Fruit fly (Drosophila melanogaster) whole organism, embryonic: Measurements from ENCODE around the gene fkh.

Experiments used
- B-H2 ChIP-seq: fragments of 200-800 bp; sonication (Bioruptor generic); optimal IDR thresholded peaks from 2 replicates; lab custom pipeline; 2018; ENCODE audit warnings: missing biosample characterization, mild to moderate bottlenecking, missing genetic modification characterization
- CG10267 ChIP-seq: fragments of 200-800 bp; sonication (Bioruptor generic); optimal IDR thresholded peaks from 2 replicates; lab custom pipeline; 2018; ENCODE audit warnings: missing biosample characterization, mild to moderate bottlenecking, missing genetic modification characterization, moderate library complexity
- CG10959 ChIP-seq: fragments of 200-800 bp; sonication (Bioruptor generic); IDR thresholded peaks from 2 replicates; pipeline ENCODE4 v1.3.6; 2022; ENCODE audit warnings: missing biosample characterization, missing genetic modification characterization
- CG11695 ChIP-seq: fragments of 200-800 bp; sonication (Bioruptor generic); IDR thresholded peaks from 3 replicates; pipeline ENCODE4 v1.3.6; 2022; ENCODE audit warnings: missing biosample characterization, missing genetic modification characterization
- CG12071 ChIP-seq: fragments of 200-800 bp; sonication (Bioruptor generic); optimal IDR thresholded peaks from 3 replicates; lab custom pipeline; 2018; ENCODE audit warnings: missing biosample characterization, mild to moderate bottlenecking, missing genetic modification characterization
- CG12942 ChIP-seq: fragments of 200-800 bp; sonication (Bioruptor generic); optimal IDR thresholded peaks from 3 replicates; lab custom pipeline; 2016; ENCODE audit warnings: missing biosample characterization, missing genetic modification characterization
- CG13296 ChIP-seq: fragments of 200-800 bp; sonication (Bioruptor generic); optimal IDR thresholded peaks from 3 replicates; lab custom pipeline; 2018; ENCODE audit warnings: missing biosample characterization, mild to moderate bottlenecking, missing genetic modification characterization
- CG13624 ChIP-seq: fragments of 200-800 bp; sonication (Bioruptor generic); optimal IDR thresholded peaks from 2 replicates; lab custom pipeline; 2016; ENCODE audit warnings: missing biosample characterization, missing genetic modification characterization
- CG1529 ChIP-seq: fragments of 200-800 bp; sonication (Bioruptor generic); optimal IDR thresholded peaks from 3 replicates; lab custom pipeline; 2018; ENCODE audit warnings: missing biosample characterization, missing genetic modification characterization
- CG15479 ChIP-seq: fragments of 200-800 bp; sonication (Bioruptor generic); optimal IDR thresholded peaks from 3 replicates; lab custom pipeline; 2019; ENCODE audit warnings: missing biosample characterization, mild to moderate bottlenecking, missing genetic modification characterization, moderate library complexity
- CG17359 ChIP-seq: fragments of 200-800 bp; sonication (Bioruptor generic); optimal IDR thresholded peaks from 3 replicates; lab custom pipeline; 2018; ENCODE audit warnings: missing biosample characterization, mild to moderate bottlenecking, missing genetic modification characterization, moderate library complexity
- CG2120 ChIP-seq: fragments of 200-800 bp; sonication (Bioruptor generic); optimal IDR thresholded peaks from 3 replicates; lab custom pipeline; 2016; ENCODE audit warnings: missing biosample characterization, missing genetic modification characterization
- CG2678 ChIP-seq: fragments of 200-800 bp; sonication (Bioruptor generic); optimal IDR thresholded peaks from 3 replicates; lab custom pipeline; 2019; ENCODE audit warnings: missing biosample characterization, mild to moderate bottlenecking, missing genetic modification characterization, moderate library complexity
- CG2889 ChIP-seq: fragments of 200-800 bp; sonication (Bioruptor generic); IDR thresholded peaks from 3 replicates; pipeline ENCODE4 v1.3.6; 2022; ENCODE audit warnings: missing biosample characterization, missing genetic modification characterization
- CG30431 ChIP-seq: fragments of 200-800 bp; sonication (Bioruptor generic); optimal IDR thresholded peaks from 2 replicates; lab custom pipeline; 2017; ENCODE audit warnings: missing biosample characterization, missing genetic modification characterization
- CG34224 ChIP-seq: fragments of 200-800 bp; sonication (Bioruptor generic); IDR thresholded peaks from 3 replicates; pipeline ENCODE4 v1.3.6; 2022; ENCODE audit warnings: missing biosample characterization, missing genetic modification characterization; ENCODE audit not compliant: partially characterized antibody
- CG4404 ChIP-seq: fragments of 200-800 bp; sonication (Bioruptor generic); IDR thresholded peaks from 2 replicates; pipeline ENCODE4 v1.3.6; 2022; ENCODE audit warnings: missing biosample characterization, missing genetic modification characterization
- CG5953 ChIP-seq: fragments of 200-800 bp; sonication (Bioruptor generic); IDR thresholded peaks from 2 replicates; pipeline ENCODE4 v1.3.6; 2022; ENCODE audit warnings: missing biosample characterization, missing genetic modification characterization
- CG6175 ChIP-seq: fragments of 200-800 bp; sonication (Bioruptor generic); IDR thresholded peaks from 3 replicates; pipeline ENCODE4 v1.3.6; 2022; ENCODE audit warnings: missing biosample characterization, missing genetic modification characterization
- CG6654 ChIP-seq: fragments of 200-800 bp; sonication (Bioruptor generic); optimal IDR thresholded peaks from 2 replicates; lab custom pipeline; 2017; ENCODE audit warnings: missing biosample characterization, mild to moderate bottlenecking, missing genetic modification characterization
- CG6689 ChIP-seq: fragments of 200-800 bp; sonication (Bioruptor generic); IDR thresholded peaks from 2 replicates; pipeline ENCODE4 v1.3.6; 2022; ENCODE audit warnings: missing biosample characterization, missing genetic modification characterization
- CG7357 ChIP-seq: fragments of 200-800 bp; sonication (Bioruptor generic); IDR thresholded peaks from 3 replicates; pipeline ENCODE4 v1.3.6; 2022; ENCODE audit warnings: missing biosample characterization, missing genetic modification characterization
- CG8089 ChIP-seq: fragments of 200-800 bp; sonication (Bioruptor generic); optimal IDR thresholded peaks from 3 replicates; lab custom pipeline; 2016; ENCODE audit warnings: missing biosample characterization, missing genetic modification characterization
- CG9609 ChIP-seq: fragments of 200-800 bp; sonication (Bioruptor generic); optimal IDR thresholded peaks from 3 replicates; lab custom pipeline; 2016; ENCODE audit warnings: missing biosample characterization, missing genetic modification characterization
- CG9797 ChIP-seq: fragments of 200-800 bp; sonication (Bioruptor generic); optimal IDR thresholded peaks from 3 replicates; lab custom pipeline; 2018; ENCODE audit warnings: missing biosample characterization, mild to moderate bottlenecking, missing genetic modification characterization
- CG9932 ChIP-seq: fragments of 200-800 bp; sonication (Bioruptor generic); IDR thresholded peaks from 2 replicates; pipeline ENCODE4 v1.3.6; 2022; ENCODE audit warnings: missing biosample characterization, missing genetic modification characterization
- Camta ChIP-seq: fragments of 200-800 bp; sonication (Bioruptor generic); optimal IDR thresholded peaks from 2 replicates; lab custom pipeline; 2016; ENCODE audit warnings: missing biosample characterization, missing genetic modification characterization
- D19B ChIP-seq: fragments of 200-800 bp; sonication (Bioruptor generic); optimal IDR thresholded peaks from 2 replicates; lab custom pipeline; 2017; ENCODE audit warnings: missing biosample characterization, mild to moderate bottlenecking, missing genetic modification characterization
- Fer2 ChIP-seq: fragments of 200-800 bp; sonication (Bioruptor generic); optimal IDR thresholded peaks from 2 replicates; lab custom pipeline; 2018; ENCODE audit warnings: missing biosample characterization, mild to moderate bottlenecking, missing genetic modification characterization, moderate library complexity
- HHEX ChIP-seq: fragments of 200-800 bp; sonication (Bioruptor generic); optimal IDR thresholded peaks from 3 replicates; lab custom pipeline; 2017; ENCODE audit warnings: missing biosample characterization, mild to moderate bottlenecking, missing genetic modification characterization, missing genetic modification reagents
- HLH4C ChIP-seq: fragments of 200-800 bp; sonication (Bioruptor generic); IDR thresholded peaks from 3 replicates; pipeline ENCODE4 v1.3.6; 2022; ENCODE audit warnings: missing biosample characterization, missing genetic modification characterization; ENCODE audit not compliant: partially characterized antibody
- HmgD ChIP-seq: fragments of 200-800 bp; sonication (Bioruptor generic); optimal IDR thresholded peaks from 3 replicates; lab custom pipeline; 2016; ENCODE audit warnings: missing biosample characterization, missing genetic modification characterization
- Hmx ChIP-seq: fragments of 200-800 bp; sonication (Bioruptor generic); optimal IDR thresholded peaks from 2 replicates; lab custom pipeline; 2016; ENCODE audit warnings: missing biosample characterization, missing genetic modification characterization
- Mrtf ChIP-seq: fragments of 200-800 bp; sonication (Bioruptor generic); IDR thresholded peaks from 3 replicates; pipeline ENCODE4 v1.3.6; 2022; ENCODE audit warnings: missing biosample characterization, missing genetic modification characterization
- Poxn ChIP-seq: fragments of 200-800 bp; sonication (Bioruptor generic); IDR thresholded peaks from 2 replicates; pipeline ENCODE4 v1.3.6; 2022; ENCODE audit warnings: missing biosample characterization, missing genetic modification characterization
- Side ChIP-seq: fragments of 200-800 bp; sonication (Bioruptor generic); optimal IDR thresholded peaks from 2 replicates; lab custom pipeline; 2016; ENCODE audit warnings: missing biosample characterization, missing genetic modification characterization
- Sry-β ChIP-seq: fragments of 200-800 bp; sonication (Bioruptor generic); optimal IDR thresholded peaks from 2 replicates; lab custom pipeline; 2018; ENCODE audit warnings: missing biosample characterization, mild to moderate bottlenecking, missing genetic modification characterization, moderate library complexity
- Stat92E ChIP-seq, 3 experiments: fragments of >200 bp in 2 of 3; fragments of 200-800 bp in 1 of 3; sonication (Bioruptor generic) in 1 of 3; optimal IDR thresholded peaks; 2 replicates each; lab custom pipeline; 2017 to 2019; ENCODE audit warnings: missing biosample characterization in 3 of 3, missing genetic modification characterization in 3 of 3, mild to moderate bottlenecking in 1 of 3, moderate library complexity in 1 of 3
- YL-1 ChIP-seq: fragments of 200-800 bp; sonication (Bioruptor generic); optimal IDR thresholded peaks from 3 replicates; lab custom pipeline; 2017; ENCODE audit warnings: missing biosample characterization, mild to moderate bottlenecking, missing genetic modification characterization
- amos ChIP-seq: fragments of 200-800 bp; sonication (Bioruptor generic); IDR thresholded peaks from 2 replicates; pipeline ENCODE4 v1.3.6; 2022; ENCODE audit warnings: missing biosample characterization, missing genetic modification characterization; ENCODE audit not compliant: partially characterized antibody
- ash1 ChIP-seq: fragments of 200-800 bp; sonication (Bioruptor generic); optimal IDR thresholded peaks from 2 replicates; lab custom pipeline; 2018; ENCODE audit warnings: missing biosample characterization, mild to moderate bottlenecking, missing genetic modification characterization
- chinmo ChIP-seq: fragments of 200-800 bp; sonication (Bioruptor generic); IDR thresholded peaks from 4 replicates; pipeline ENCODE4 v1.3.6; 2022; ENCODE audit warnings: missing biosample characterization, missing genetic modification characterization; ENCODE audit not compliant: partially characterized antibody
- dan ChIP-seq: fragments of 200-800 bp; sonication (Bioruptor generic); IDR thresholded peaks from 2 replicates; pipeline ENCODE4 v1.3.6; 2022; ENCODE audit warnings: missing biosample characterization, missing genetic modification characterization
- disco-r ChIP-seq: fragments of 200-800 bp; sonication (Bioruptor generic); optimal IDR thresholded peaks from 2 replicates; lab custom pipeline; 2016; ENCODE audit warnings: missing biosample characterization, missing genetic modification characterization
- dysf ChIP-seq: fragments of 200-800 bp; sonication (Bioruptor generic); IDR thresholded peaks from 3 replicates; pipeline ENCODE4 v1.3.6; 2022; ENCODE audit warnings: missing biosample characterization, missing genetic modification characterization
- pfk ChIP-seq: fragments of 200-800 bp; sonication (Bioruptor generic); optimal IDR thresholded peaks from 2 replicates; lab custom pipeline; 2018; ENCODE audit warnings: missing biosample characterization, mild to moderate bottlenecking, missing genetic modification characterization, moderate library complexity
- pho ChIP-seq: fragments of 200-800 bp; sonication (Bioruptor generic); optimal IDR thresholded peaks from 2 replicates; lab custom pipeline; 2016; ENCODE audit warnings: missing biosample characterization, missing genetic modification characterization
- pzg ChIP-seq: fragments of 200-800 bp; sonication (Bioruptor generic); optimal IDR thresholded peaks from 3 replicates; lab custom pipeline; 2018; ENCODE audit warnings: missing biosample characterization, mild to moderate bottlenecking, missing genetic modification characterization, moderate library complexity
- repo ChIP-seq: fragments of 200-800 bp; sonication (Bioruptor generic); optimal IDR thresholded peaks from 2 replicates; lab custom pipeline; 2016; ENCODE audit warnings: missing biosample characterization, missing genetic modification characterization
- sisA ChIP-seq: fragments of 200-800 bp; sonication (Bioruptor generic); IDR thresholded peaks from 2 replicates; pipeline ENCODE4 v1.3.6; 2022; ENCODE audit warnings: missing biosample characterization, missing genetic modification characterization
- so ChIP-seq: fragments of 200-800 bp; sonication (Bioruptor generic); IDR thresholded peaks from 3 replicates; pipeline ENCODE4 v1.3.6; 2022; ENCODE audit warnings: missing biosample characterization, missing genetic modification characterization
- z ChIP-seq: fragments of 200-800 bp; sonication (Bioruptor generic); IDR thresholded peaks from 3 replicates; pipeline ENCODE4 v1.3.6; 2022; ENCODE audit warnings: missing biosample characterization, missing genetic modification characterization

fkh gene

dm6 chr3R:28562654-28563198, 22.3 kb downstream of the fkh start (continued):
- TF ChIP-seq CG9609 (GFP tag; lab: Kevin White, UChicago) (no peak), YL-1 (GFP tag; lab: Kevin White, UChicago) (no peak), CG5953 (no peak), CG2120 (GFP tag; lab: Kevin White, UChicago) (no peak), CG2889 (no peak), CG9932 (GFP tag; lab: Robert Waterston, UW) (no peak), CG13624 (GFP tag; lab: Kevin White, UChicago) (no peak), ash1 (GFP tag; lab: Kevin White, UChicago) (no peak), sisA (GFP tag; lab: Robert Waterston, UW) (no peak), pfk (GFP tag; lab: Kevin White, UChicago) (no peak), HmgD (no peak), Hmx (GFP tag; lab: Kevin White, UChicago) (no peak), D19B (GFP tag; lab: Kevin White, UChicago) (peak; percentile 63), CG10959 (GFP tag; lab: Robert Waterston, UW) (0 out of 2 replicates have a peak, but pooled peaks have one; percentile 20), HLH4C (GFP tag; lab: Robert Waterston, UW) (peak; percentile 52; the same call in 1 of the 3 replicates), CG6689 (GFP tag; lab: Robert Waterston, UW) (no peak), Side (GFP tag; lab: Kevin White, UChicago) (no peak), B-H2 (no peak), CG11695 (GFP tag; lab: Robert Waterston, UW) (no peak), Mrtf (GFP tag; lab: Robert Waterston, UW) (no peak), CG30431 (GFP tag; lab: Kevin White, UChicago) (peak; percentile 25), Poxn (GFP tag; lab: Robert Waterston, UW) (no peak), HHEX (GFP tag; lab: Kevin White, UChicago) (no peak), CG1529 (GFP tag; lab: Kevin White, UChicago) (no peak), CG12071 (no peak), CG17359 (no peak), Fer2 (tag; lab: Kevin White, UChicago) (no peak), CG6175 (GFP tag; lab: Robert Waterston, UW) (no peak), CG2678 (no peak), CG15479 (GFP tag; lab: Kevin White, UChicago) (no peak), CG8089 (GFP tag; lab: Kevin White, UChicago) (no peak), pho (GFP tag; lab: Kevin White, UChicago) (no peak), amos (GFP tag; lab: Robert Waterston, UW) (no peak), Sry-β (GFP tag; lab: Kevin White, UChicago) (no peak), CG6654 (no peak), repo (GFP tag; lab: Kevin White, UChicago) (no peak), CG4404 (GFP tag; lab: Robert Waterston, UW) (no peak), Camta (GFP tag; lab: Kevin White, UChicago) (no peak), so (GFP tag; lab: Robert Waterston, UW) (no peak), CG12942 (GFP tag; lab: Kevin White, UChicago) (no peak), dan (no peak), CG10267 (tag; lab: Kevin White, UChicago) (no peak), CG34224 (GFP tag; lab: Robert Waterston, UW) (no peak), chinmo (no peak), CG9797 (GFP tag; lab: Kevin White, UChicago) (no peak), z (GFP tag; lab: Robert Waterston, UW) (no peak), Stat92E (GFP tag; optimal IDR thresholded peaks at IDR 0.05; lab: Kevin White, UChicago) (no peak), CG7357 (no peak), CG13296 (GFP tag; lab: Kevin White, UChicago) (no peak), disco-r (GFP tag; lab: Kevin White, UChicago) (no peak), dysf (GFP tag; lab: Robert Waterston, UW) (no peak), pzg (GFP tag; lab: Kevin White, UChicago) (no peak)
